Fruit fly (Drosophila melanogaster): ENCODE data around the gene Papss.

Papss gene

DNA sequence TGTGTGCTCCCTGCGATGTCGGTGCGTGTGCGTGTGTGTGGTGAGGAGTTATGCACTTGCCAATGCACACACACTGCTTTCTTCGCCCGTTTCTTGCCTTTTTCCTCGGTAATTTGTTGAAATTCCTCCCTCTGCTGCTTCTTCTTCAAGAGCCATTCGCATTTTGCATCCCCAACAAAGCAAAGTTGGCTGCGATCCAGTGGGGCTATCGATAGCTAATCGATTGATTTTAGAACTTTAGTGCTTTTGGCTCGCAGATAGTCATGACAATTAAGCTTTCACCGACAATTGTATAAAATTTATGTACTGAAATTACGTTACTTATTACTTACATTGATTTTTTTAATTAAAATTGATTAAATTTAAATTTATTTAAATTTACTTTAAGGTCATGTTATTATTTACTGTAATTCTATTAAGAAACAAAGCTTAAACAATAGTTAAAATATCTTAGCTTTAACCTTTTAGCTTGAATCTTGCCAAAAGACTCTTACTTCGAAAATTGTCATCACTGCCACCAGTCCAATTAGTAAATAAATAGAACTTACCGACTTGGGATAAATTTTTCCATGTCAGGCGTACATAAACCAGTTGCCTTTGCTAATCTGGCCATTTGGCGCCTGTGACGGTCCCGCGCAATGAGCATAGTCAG is 10.8 kb upstream of the Papss start, which contains the start of the genes trc and CG32221:
TSS of gene trc (minus strand) at position 162 of the 652 bp plus-strand sequence.
TSS of gene CG32221 (plus strand) at position 528 of the 652 bp plus-strand sequence.
- no peak for TF ChIP-seq acj6 (GFP tag; optimal IDR thresholded peaks at IDR 0.05)
- peak; percentile 35 for TF ChIP-seq esn (GFP tag; optimal IDR thresholded peaks at IDR 0.05)
- TF ChIP-seq CG6163 (GFP tag; IDR thresholded peaks at IDR 0.05), result peak; percentile 43; the same call in 2 of the 3 replicates
- no peak for TF ChIP-seq fd85E (GFP tag; optimal IDR thresholded peaks at IDR 0.05)
- TF ChIP-seq salr (GFP tag; optimal IDR thresholded peaks at IDR 0.05), result peak in 1 of 2 experiments; percentile 24
- TF ChIP-seq Sox14 (GFP tag; optimal IDR thresholded peaks at IDR 0.05), result peak; percentile 36
- TF ChIP-seq Lpt (GFP tag; optimal IDR thresholded peaks at IDR 0.05), result no peak
- TF ChIP-seq CG31627 (GFP tag; optimal IDR thresholded peaks at IDR 0.05), result peak; percentile 34
- peak; percentile 29 for TF ChIP-seq CG3032 (tag; optimal IDR thresholded peaks at IDR 0.05)

DNA sequence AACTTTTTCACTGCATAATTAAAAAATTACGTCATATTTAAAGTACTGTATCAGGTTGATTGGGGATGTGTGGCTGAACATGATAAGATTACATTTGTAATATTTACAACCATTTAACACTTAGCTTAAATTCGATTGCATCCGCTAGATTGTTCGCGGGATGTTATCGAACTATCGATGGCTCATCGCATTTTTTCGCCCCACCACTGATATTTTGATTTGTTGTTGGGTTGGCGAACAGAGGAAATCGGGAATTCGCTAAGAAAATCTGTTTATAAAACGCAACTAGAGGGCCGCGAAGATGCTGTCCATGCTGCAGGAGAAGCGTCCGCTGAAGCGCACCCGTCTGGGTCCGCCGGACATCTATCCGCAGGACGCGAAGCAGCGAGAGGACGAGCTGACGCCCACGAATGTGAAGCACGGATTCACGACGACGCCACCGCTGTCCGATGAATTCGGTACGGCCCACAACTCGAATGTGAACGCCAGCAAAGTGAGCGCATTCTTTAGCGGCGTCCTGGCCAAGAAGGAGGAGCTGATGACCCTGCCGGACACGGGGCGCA is 8.6 kb upstream of the Papss start, which contains the start of gene kto:
TSS of gene kto (plus strand) at position 240 of the 563 bp plus-strand sequence.
- TF ChIP-seq fd59A (GFP tag; optimal IDR thresholded peaks at IDR 0.05) (no peak), Sox15 (GFP tag; optimal IDR thresholded peaks at IDR 0.05) (no peak), CG11902 (GFP tag; optimal IDR thresholded peaks at IDR 0.05) (no peak), CG15336 (GFP tag; IDR thresholded peaks at IDR 0.05) (no peak), Eip93F (GFP tag; optimal IDR thresholded peaks at IDR 0.05) (no peak), achi (GFP tag; optimal IDR thresholded peaks at IDR 0.05) (no peak), Blimp-1 (GFP tag; optimal IDR thresholded peaks at IDR 0.05) (no peak), dsx (GFP tag; optimal IDR thresholded peaks at IDR 0.05; ENCODE audit: poor library complexity, severe bottlenecking) (no peak), Lpt (GFP tag; optimal IDR thresholded peaks at IDR 0.05) (no peak), lz (GFP tag; optimal IDR thresholded peaks at IDR 0.05) (no peak), vri (GFP tag; optimal IDR thresholded peaks at IDR 0.05) (no peak), Ets96B (tag; optimal IDR thresholded peaks at IDR 0.05) (no peak), Hr39 (GFP tag; optimal IDR thresholded peaks at IDR 0.05) (no peak), topi (GFP tag; optimal IDR thresholded peaks at IDR 0.05) (no peak), CG7368 (GFP tag; optimal IDR thresholded peaks at IDR 0.05) (no peak), Eip75B (GFP tag; optimal IDR thresholded peaks at IDR 0.05) (no peak), Sox102F (GFP tag; optimal IDR thresholded peaks at IDR 0.05) (no peak), Ets21C (GFP tag; optimal IDR thresholded peaks at IDR 0.05) (no peak), CG11294 (GFP tag; IDR thresholded peaks at IDR 0.05) (no peak)

DNA sequence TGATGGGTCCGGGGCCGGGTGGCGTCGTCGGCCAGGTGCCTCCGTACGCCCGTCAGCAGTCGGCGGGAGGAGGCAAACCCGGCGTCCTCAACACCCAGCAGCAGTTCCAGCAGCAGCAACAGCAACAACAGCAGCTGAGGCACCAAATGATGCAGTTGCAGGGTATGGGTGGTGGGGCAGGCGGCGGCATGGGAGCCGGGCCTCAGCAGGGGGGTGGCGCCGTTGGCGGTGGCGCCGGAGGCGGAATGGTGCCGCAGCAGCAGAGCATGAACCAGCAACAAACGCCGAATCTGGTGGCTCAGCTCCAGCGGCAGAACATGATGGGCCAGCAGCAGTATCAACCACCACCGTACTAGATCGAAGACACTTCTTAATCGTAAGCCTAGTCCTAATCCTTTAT is 586 bp upstream of the Papss start:
- no peak for TF ChIP-seq CG11902 (GFP tag; optimal IDR thresholded peaks at IDR 0.05)
- no peak for TF ChIP-seq Eip78C (GFP tag)
- no peak for TF ChIP-seq Ets21C (GFP tag; optimal IDR thresholded peaks at IDR 0.05)
- no peak for TF ChIP-seq pdm3 (GFP tag; optimal IDR thresholded peaks at IDR 0.05)
- TF ChIP-seq Smox (GFP tag; optimal IDR thresholded peaks at IDR 0.05), result no peak
- TF ChIP-seq fkh (GFP tag; optimal IDR thresholded peaks at IDR 0.05), result no peak
- TF ChIP-seq ss (GFP tag; optimal IDR thresholded peaks at IDR 0.05), result no peak
- no peak for TF ChIP-seq fd59A (GFP tag; optimal IDR thresholded peaks at IDR 0.05)
- TF ChIP-seq svp (GFP tag), result no peak
- no peak for TF ChIP-seq OdsH (GFP tag; optimal IDR thresholded peaks at IDR 0.05)
- TF ChIP-seq CG6792 (GFP tag; optimal IDR thresholded peaks at IDR 0.05), result no peak
- no peak for TF ChIP-seq CG4318 (GFP tag; optimal IDR thresholded peaks at IDR 0.05)
- no peak for TF ChIP-seq Sox15 (GFP tag; optimal IDR thresholded peaks at IDR 0.05)
- TF ChIP-seq CG11294 (GFP tag; IDR thresholded peaks at IDR 0.05), result no peak

All from whole organism, prepupa.